Fruit fly (Drosophila melanogaster): Measurements from ENCODE around the gene CG32071.

dm6 chr3L:11120419-11120958 lies 16.8 kb upstream of the CG32071 start, which contains the start of the genes FoxK and mRpL2:
- no peak for TF ChIP-seq usp (GFP tag; optimal IDR thresholded peaks at IDR 0.05)
- no peak for TF ChIP-seq psq (optimal IDR thresholded peaks at IDR 0.05)
- TF ChIP-seq CG8478 (optimal IDR thresholded peaks at IDR 0.05), result no peak
- no peak for TF ChIP-seq EcR (GFP tag; optimal IDR thresholded peaks at IDR 0.05)
- TF ChIP-seq Dll (optimal IDR thresholded peaks at IDR 0.05), result no peak
- TF ChIP-seq pan (optimal IDR thresholded peaks at IDR 0.05), result no peak

Measured in whole organism.